Fruit fly (Drosophila melanogaster) Kc167 (cell line): Measurements from ENCODE around the gene CG14851.

ENCODE experiments used
- Myc ChIP-seq: fragments of >200 bp; optimal IDR thresholded peaks from 2 replicates; lab custom pipeline; 2017; ENCODE audit warnings: missing external identifiers
- Sin3A ChIP-seq: fragments of >200 bp; optimal IDR thresholded peaks from 2 replicates; lab custom pipeline; 2018; ENCODE audit warnings: missing external identifiers
- h ChIP-seq: fragments of >200 bp; optimal IDR thresholded peaks from 3 replicates; lab custom pipeline; 2018; ENCODE audit warnings: missing external identifiers
- insv ChIP-seq: fragments of >200 bp; optimal IDR thresholded peaks from 3 replicates; lab custom pipeline; 2018; ENCODE audit warnings: missing external identifiers
- psq ChIP-seq: fragments of >200 bp; optimal IDR thresholded peaks from 2 replicates; lab custom pipeline; 2017; ENCODE audit warnings: missing external identifiers

DNA sequence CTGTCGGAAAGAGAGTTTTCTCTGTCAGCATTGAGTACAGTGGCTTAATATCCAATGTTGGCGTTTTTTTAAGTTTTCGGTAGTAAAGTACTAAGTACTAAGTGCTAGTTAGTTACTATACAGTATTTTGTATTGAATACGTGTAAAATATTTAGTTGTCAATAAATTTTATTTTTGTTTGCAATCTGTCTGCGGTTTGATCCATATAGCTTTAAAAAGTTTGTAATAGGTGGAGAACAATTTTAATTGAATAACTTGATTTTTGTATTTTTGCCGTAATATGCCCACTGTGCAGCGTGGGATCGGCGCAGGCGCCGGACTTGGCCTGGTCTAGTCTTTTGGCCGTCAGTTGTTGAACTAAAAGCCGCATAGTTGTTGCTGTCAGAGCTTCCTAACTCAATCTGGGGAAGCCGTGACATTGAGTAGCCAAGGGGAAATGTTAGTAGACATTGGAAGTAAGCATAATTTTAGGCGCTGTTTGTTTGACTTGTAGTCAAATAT is 3.7 kb upstream of the CG14851 start:
- no peak for TF ChIP-seq h (lab: Kevin White, UChicago)
- no peak for TF ChIP-seq insv (lab: Kevin White, UChicago)
- no peak for TF ChIP-seq psq (lab: Kevin White, UChicago)
- TF ChIP-seq Sin3A (lab: Kevin White, UChicago), result no peak
- no peak for TF ChIP-seq Myc (lab: Kevin White, UChicago)
